Worm (Caenorhabditis elegans) whole organism, young adult: Measurements from ENCODE around the gene B0252.3.
"Not testable (repeated sequence)": the region's sequence is repeated elsewhere in the genome, so short reads cannot be mapped to it uniquely, and the experiment has no call there.

Source experiments
- B0035.1 ChIP-seq: sonication (generic microtip); optimal IDR thresholded peaks from 2 replicates; lab custom pipeline; 2016; ENCODE audit warnings: missing genetic modification characterization, mild to moderate bottlenecking, missing compliant biosample characterization, missing genotype, missing genetic modification reagents
- F10E7.11 ChIP-seq: sonication (generic microtip); optimal IDR thresholded peaks from 2 replicates; lab custom pipeline; 2017; ENCODE audit warnings: mild to moderate bottlenecking, missing genetic modification characterization, moderate library complexity, missing compliant biosample characterization
- F22D6.2 ChIP-seq: sonication (generic microtip); optimal IDR thresholded peaks from 2 replicates; lab custom pipeline; 2016; ENCODE audit warnings: mild to moderate bottlenecking, missing genetic modification characterization, missing compliant biosample characterization
- F33H1.4 ChIP-seq: fragments of 200-800 bp; sonication (Bioruptor generic); IDR thresholded peaks from 2 replicates; pipeline ENCODE4 v1.3.6; 2022; ENCODE audit warnings: missing genetic modification reagents, missing genetic modification characterization, missing compliant biosample characterization
- F49E8.2 ChIP-seq: sonication (generic microtip); optimal IDR thresholded peaks from 3 replicates; lab custom pipeline; 2017; ENCODE audit warnings: missing genetic modification characterization, mild to moderate bottlenecking, missing compliant biosample characterization, antibody characterized with exemption, moderate library complexity; ENCODE audit not compliant: insufficient read depth
- F55B11.4 ChIP-seq: sonication (generic microtip); optimal IDR thresholded peaks from 2 replicates; lab custom pipeline; 2016; ENCODE audit warnings: missing compliant biosample characterization, missing genetic modification characterization, borderline replicate concordance; ENCODE audit not compliant: insufficient read depth
- F57A8.1 ChIP-seq: fragments of 200-800 bp; sonication (Bioruptor generic); optimal IDR thresholded peaks from 2 replicates; lab custom pipeline; 2018; ENCODE audit warnings: mild to moderate bottlenecking, missing genetic modification characterization, moderate library complexity, missing compliant biosample characterization
- K12H6.12 ChIP-seq: fragments of 200-800 bp; sonication (Bioruptor generic); optimal IDR thresholded peaks from 2 replicates; lab custom pipeline; 2018; ENCODE audit warnings: mild to moderate bottlenecking, missing genetic modification characterization, missing compliant biosample characterization
- Y56A3A.18 ChIP-seq: fragments of 200-800 bp; sonication (Bioruptor generic); IDR thresholded peaks from 2 replicates; pipeline ENCODE4 v1.3.6; 2022; ENCODE audit warnings: missing genetic modification reagents, missing genetic modification characterization, missing compliant biosample characterization
- Y79H2A.3 ChIP-seq: fragments of 200-800 bp; sonication (Bioruptor generic); conservative IDR thresholded peaks from 2 replicates; pipeline ENCODE4 v1.3.6; 2022; ENCODE audit warnings: missing genetic modification reagents, missing genetic modification characterization, missing compliant biosample characterization
- akir-1 ChIP-seq: fragments of 200-800 bp; sonication (Bioruptor generic); optimal IDR thresholded peaks from 2 replicates; lab custom pipeline; 2018; ENCODE audit warnings: mild to moderate bottlenecking, missing genetic modification characterization, moderate library complexity, missing compliant biosample characterization
- ama-1 ChIP-seq, 3 experiments: fragments of 150-350 bp in 1 of 3; sonication (generic microtip) in 2 of 3; optimal IDR thresholded peaks; 2 replicates each; lab custom pipeline; 2014 to 2018; ENCODE audit warnings: missing biosample characterization in 2 of 3, missing genetic modification characterization in 2 of 3, missing genetic modification reagents in 2 of 3
- aptf-3 ChIP-seq: fragments of 200-800 bp; sonication (Bioruptor generic); IDR thresholded peaks from 2 replicates; pipeline ENCODE4 v1.3.6; 2022; ENCODE audit warnings: missing genetic modification characterization, missing compliant biosample characterization
- athp-1 ChIP-seq: sonication (generic microtip); optimal IDR thresholded peaks from 2 replicates; lab custom pipeline; 2017; ENCODE audit warnings: mild to moderate bottlenecking, missing genetic modification characterization, missing compliant biosample characterization
- attf-3 ChIP-seq: fragments of 200-800 bp; sonication (Bioruptor generic); conservative IDR thresholded peaks from 2 replicates; pipeline ENCODE4 v1.3.6; 2022; ENCODE audit warnings: missing genetic modification reagents, missing genetic modification characterization, missing compliant biosample characterization
- attf-6 ChIP-seq: fragments of 200-800 bp; sonication (Bioruptor generic); IDR thresholded peaks from 2 replicates; pipeline ENCODE4 v1.3.6; 2022; ENCODE audit warnings: missing genetic modification reagents, missing genetic modification characterization, missing compliant biosample characterization
- cebp-1 ChIP-seq, 2 experiments: fragments of 200-800 bp in 1 of 2; sonication (Bioruptor generic) in 1 of 2; sonication (generic microtip) in 1 of 2; IDR thresholded peaks in 1 of 2; optimal IDR thresholded peaks in 1 of 2; 2 replicates each; pipeline versions ENCODE4 v1.3.6 to Lab custom; 2017 to 2022; ENCODE audit warnings: missing compliant biosample characterization in 2 of 2, missing genetic modification characterization in 2 of 2, mild to moderate bottlenecking in 1 of 2, missing genetic modification reagents in 1 of 2, moderate library complexity in 1 of 2
- ceh-91 ChIP-seq: fragments of 200-800 bp; sonication (Bioruptor generic); IDR thresholded peaks from 2 replicates; pipeline ENCODE4 v1.3.6; 2022; ENCODE audit warnings: missing genetic modification reagents, missing genetic modification characterization, missing compliant biosample characterization
- chd-7 ChIP-seq: sonication (generic microtip); optimal IDR thresholded peaks from 2 replicates; lab custom pipeline; 2016; ENCODE audit warnings: mild to moderate bottlenecking, missing genetic modification characterization, moderate library complexity, missing compliant biosample characterization
- die-1 ChIP-seq: sonication (generic microtip); optimal IDR thresholded peaks from 2 replicates; lab custom pipeline; 2016; ENCODE audit warnings: missing genotype, mild to moderate bottlenecking, missing genetic modification characterization, missing compliant biosample characterization
- egl-44 ChIP-seq: fragments of 200-800 bp; sonication (Bioruptor generic); IDR thresholded peaks from 2 replicates; pipeline ENCODE4 v1.3.6; 2022; ENCODE audit warnings: missing genetic modification reagents, missing genetic modification characterization, missing compliant biosample characterization
- ekl-4 ChIP-seq: fragments of 200-800 bp; sonication (Bioruptor generic); IDR thresholded peaks from 2 replicates; pipeline ENCODE4 v1.3.6; 2022; ENCODE audit warnings: missing genetic modification reagents, missing genetic modification characterization, missing compliant biosample characterization
- fkh-3 ChIP-seq: sonication (generic microtip); optimal IDR thresholded peaks from 2 replicates; lab custom pipeline; 2016; ENCODE audit warnings: mild to moderate bottlenecking, missing genetic modification characterization, missing compliant biosample characterization
- gei-17 ChIP-seq: fragments of 200-800 bp; sonication (Bioruptor generic); optimal IDR thresholded peaks from 2 replicates; lab custom pipeline; 2018; ENCODE audit warnings: mild to moderate bottlenecking, missing genetic modification characterization, missing compliant biosample characterization
- him-1 ChIP-seq: sonication (generic microtip); optimal IDR thresholded peaks from 2 replicates; lab custom pipeline; 2016; ENCODE audit warnings: missing genotype, missing genetic modification reagents, missing genetic modification characterization, missing compliant biosample characterization
- hmg-20 ChIP-seq: fragments of 200-800 bp; sonication (Bioruptor generic); IDR thresholded peaks from 2 replicates; pipeline ENCODE4 v1.3.6; 2022; ENCODE audit warnings: missing genetic modification reagents, missing genetic modification characterization, missing compliant biosample characterization
- hsf-1 ChIP-seq: fragments of 200-800 bp; sonication (Bioruptor generic); IDR thresholded peaks from 2 replicates; pipeline ENCODE4 v1.3.6; 2022; ENCODE audit warnings: missing genetic modification reagents, missing genetic modification characterization, missing compliant biosample characterization
- lin-40 ChIP-seq: sonication (generic microtip); optimal IDR thresholded peaks from 2 replicates; lab custom pipeline; 2016; ENCODE audit warnings: missing genetic modification characterization, mild to moderate bottlenecking, missing compliant biosample characterization, missing genotype, missing genetic modification reagents
- lin-54 ChIP-seq: fragments of 200-800 bp; sonication (Bioruptor generic); optimal IDR thresholded peaks from 2 replicates; lab custom pipeline; 2018; ENCODE audit warnings: mild to moderate bottlenecking, missing genetic modification characterization, missing compliant biosample characterization
- mes-4 ChIP-seq: sonication (generic microtip); optimal IDR thresholded peaks from 2 replicates; lab custom pipeline; 2016; ENCODE audit warnings: missing genotype, missing genetic modification characterization, missing compliant biosample characterization
- nfya-2 ChIP-seq: fragments of 200-800 bp; sonication (Bioruptor generic); IDR thresholded peaks from 2 replicates; pipeline ENCODE4 v1.3.6; 2022; ENCODE audit warnings: missing genetic modification reagents, missing genetic modification characterization, missing compliant biosample characterization
- pbrm-1 ChIP-seq: fragments of 200-800 bp; sonication (Bioruptor generic); IDR thresholded peaks from 2 replicates; pipeline ENCODE4 v1.3.6; 2022; ENCODE audit warnings: missing genetic modification reagents, missing genetic modification characterization, missing compliant biosample characterization
- rcor-1 ChIP-seq: fragments of 200-800 bp; sonication (Bioruptor generic); IDR thresholded peaks from 2 replicates; pipeline ENCODE4 v1.3.6; 2022; ENCODE audit warnings: missing genetic modification reagents, missing genetic modification characterization, missing compliant biosample characterization
- repo-1 ChIP-seq: sonication (generic microtip); optimal IDR thresholded peaks from 2 replicates; lab custom pipeline; 2017; ENCODE audit warnings: mild to moderate bottlenecking, missing genetic modification characterization, missing compliant biosample characterization
- snpc-1.1 ChIP-seq: sonication (generic microtip); optimal IDR thresholded peaks from 2 replicates; lab custom pipeline; 2017; ENCODE audit warnings: missing genetic modification characterization, mild to moderate bottlenecking, missing compliant biosample characterization, antibody characterized with exemption, moderate library complexity, missing genotype, missing genetic modification reagents; ENCODE audit not compliant: insufficient read depth
- snpc-1.3 ChIP-seq: sonication (generic microtip); optimal IDR thresholded peaks from 2 replicates; lab custom pipeline; 2017; ENCODE audit warnings: missing genetic modification characterization, mild to moderate bottlenecking, missing compliant biosample characterization, antibody characterized with exemption, moderate library complexity, missing genotype, missing genetic modification reagents; ENCODE audit not compliant: insufficient read depth
- snpc-3.4 ChIP-seq: sonication (generic microtip); optimal IDR thresholded peaks from 2 replicates; lab custom pipeline; 2017; ENCODE audit warnings: missing genetic modification characterization, mild to moderate bottlenecking, missing compliant biosample characterization, antibody characterized with exemption, moderate library complexity, missing genotype, missing genetic modification reagents
- sptf-2 ChIP-seq: fragments of 200-800 bp; sonication (Bioruptor generic); optimal IDR thresholded peaks from 2 replicates; lab custom pipeline; 2018; ENCODE audit warnings: mild to moderate bottlenecking, missing genetic modification characterization, missing compliant biosample characterization
- tbx-9 ChIP-seq: sonication (generic microtip); optimal IDR thresholded peaks from 2 replicates; lab custom pipeline; 2016; ENCODE audit warnings: borderline replicate concordance, missing genetic modification characterization, inconsistent platforms, missing compliant biosample characterization
- unc-62 ChIP-seq: fragments of 150-350 bp; optimal IDR thresholded peaks from 2 replicates; lab custom pipeline; 2014; ENCODE audit warnings: missing biosample characterization, missing genetic modification reagents, missing genetic modification characterization
- zfh-2 ChIP-seq: fragments of 200-800 bp; sonication (Bioruptor generic); conservative IDR thresholded peaks from 2 replicates; pipeline ENCODE4 v1.3.6; 2022; ENCODE audit warnings: missing genetic modification reagents, missing genetic modification characterization, missing compliant biosample characterization
- zim-3 ChIP-seq: sonication (generic microtip); optimal IDR thresholded peaks from 2 replicates; lab custom pipeline; 2017; ENCODE audit warnings: mild to moderate bottlenecking, missing genetic modification characterization, moderate library complexity, missing compliant biosample characterization
- ztf-26 ChIP-seq: sonication (generic microtip); optimal IDR thresholded peaks from 2 replicates; lab custom pipeline; 2017; ENCODE audit warnings: missing genetic modification characterization, missing compliant biosample characterization

The B0252.3 gene

ce11 chrII:6907657-6908056 lies at the start of gene B0252.3:
Gene B0252.3, minus strand, starts transcription at chrII:6907757.
- not testable (repeated sequence) for TF ChIP-seq akir-1; repo-1 (tag; lab: Kevin White, UChicago); F55B11.4

ce11 chrII:6955084-6955697 lies 47.6 kb upstream of the B0252.3 start:
- TF ChIP-seq K12H6.12 (tag; lab: Kevin White, UChicago) (no peak), hmg-20 (GFP tag; lab: Robert Waterston, UW) (no peak), F10E7.11 (no peak), tbx-9 (tag; lab: Kevin White, UChicago) (no peak), snpc-1.3 (tag; lab: Kevin White, UChicago) (peak; percentile 16), pbrm-1 (GFP tag; lab: Robert Waterston, UW) (0 out of 2 replicates have a peak, but pooled peaks have one; percentile 24), snpc-3.4 (no peak), sptf-2 (GFP tag; lab: Kevin White, UChicago) (no peak), him-1 (tag; lab: Kevin White, UChicago) (peak; percentile 98), chd-7 (tag; lab: Kevin White, UChicago) (no peak), rcor-1 (GFP tag; lab: Robert Waterston, UW) (no peak), zim-3 (tag; lab: Kevin White, UChicago) (no peak), ama-1 (optimal IDR thresholded peaks at IDR 0.05; lab: Kevin White, UChicago) (no peak), ama-1 (GFP tag; optimal IDR thresholded peaks at IDR 0.05; lab: Kevin White, UChicago) (no peak), cebp-1 (GFP tag; IDR thresholded peaks at IDR 0.05; lab: Robert Waterston, UW) (no peak), cebp-1 (tag; optimal IDR thresholded peaks at IDR 0.05; lab: Kevin White, UChicago) (no peak), fkh-3 (no peak), mes-4 (no peak), Y56A3A.18 (GFP tag; lab: Robert Waterston, UW) (no peak), gei-17 (no peak), ekl-4 (GFP tag; lab: Robert Waterston, UW) (0 out of 2 replicates have a peak, but pooled peaks have one; percentile 43), F49E8.2 (tag; lab: Kevin White, UChicago) (no peak), lin-54 (GFP tag; lab: Kevin White, UChicago) (no peak)

ce11 chrII:6951250-6951806 lies 43.8 kb upstream of the B0252.3 start, which contains the start of the genes malt-1 and ceh-38:
Gene malt-1, minus strand, starts transcription at chrII:6951300.
Gene ceh-38, plus strand, starts transcription at chrII:6951526.
- TF ChIP-seq aptf-3 (GFP tag; lab: Robert Waterston, UW) (no peak), F33H1.4 (GFP tag; lab: Robert Waterston, UW) (peak; percentile 90), Y79H2A.3 (GFP tag; lab: Robert Waterston, UW) (no peak), snpc-1.1 (tag; lab: Kevin White, UChicago) (peak; percentile 0), F22D6.2 (tag; lab: Kevin White, UChicago) (no peak), B0035.1 (tag; lab: Kevin White, UChicago) (no peak), attf-3 (peak; percentile 62), athp-1 (tag; lab: Kevin White, UChicago) (peak; percentile 68), lin-40 (tag; lab: Kevin White, UChicago) (peak; percentile 92), die-1 (tag; lab: Kevin White, UChicago) (no peak), egl-44 (GFP tag; lab: Robert Waterston, UW) (no peak), ztf-26 (tag; lab: Kevin White, UChicago) (peak; percentile 52), nfya-2 (GFP tag; lab: Robert Waterston, UW) (no peak), sptf-2 (GFP tag; lab: Kevin White, UChicago) (no peak), attf-6 (GFP tag; lab: Robert Waterston, UW) (no peak), ceh-91 (GFP tag; lab: Robert Waterston, UW) (no peak), zfh-2 (GFP tag; lab: Robert Waterston, UW) (peak; percentile 66; the same call in 1 of the 2 replicates), cebp-1 (GFP tag; IDR thresholded peaks at IDR 0.05; lab: Robert Waterston, UW) (peak; percentile 63; the same call in 1 of the 2 replicates), cebp-1 (tag; optimal IDR thresholded peaks at IDR 0.05; lab: Kevin White, UChicago) (peak; percentile 90), ekl-4 (GFP tag; lab: Robert Waterston, UW) (peak; percentile 81), hsf-1 (0 out of 2 replicates have a peak, but pooled peaks have one; percentile 9), F57A8.1 (GFP tag; lab: Kevin White, UChicago) (no peak), unc-62 (GFP tag; lab: Kevin White, UChicago) (peak; percentile 86)
